Fruit fly (Drosophila melanogaster): ENCODE data around the gene dpr11.

dm6 chr3R:6629851-6630250 lies 36.7 kb upstream of the dpr11 start, which contains the start of gene sunz:
- TF ChIP-seq CG12768 (GFP tag; optimal IDR thresholded peaks at IDR 0.05) (no peak), CG14711 (tag; optimal IDR thresholded peaks at IDR 0.05) (no peak), CG7101 (tag; optimal IDR thresholded peaks at IDR 0.05) (no peak), CG11617 (GFP tag; optimal IDR thresholded peaks at IDR 0.05) (no peak), cic (GFP tag; optimal IDR thresholded peaks at IDR 0.05) (no peak), CG5204 (GFP tag; optimal IDR thresholded peaks at IDR 0.05) (no peak), Mnt (GFP tag; optimal IDR thresholded peaks at IDR 0.05) (no peak), toe (GFP tag; optimal IDR thresholded peaks at IDR 0.05) (no peak), CG33017 (tag; optimal IDR thresholded peaks at IDR 0.05) (no peak), bab1 (GFP tag; optimal IDR thresholded peaks at IDR 0.05) (no peak), cnc (optimal IDR thresholded peaks at IDR 0.05) (no peak), Hr96 (GFP tag; optimal IDR thresholded peaks at IDR 0.05) (no peak), Crg-1 (GFP tag; optimal IDR thresholded peaks at IDR 0.05) (no peak)

Measured in whole organism, adult.